Worm (Caenorhabditis elegans): Measurements from ENCODE around the gene F55C12.19.

Gene F55C12.19

DNA sequence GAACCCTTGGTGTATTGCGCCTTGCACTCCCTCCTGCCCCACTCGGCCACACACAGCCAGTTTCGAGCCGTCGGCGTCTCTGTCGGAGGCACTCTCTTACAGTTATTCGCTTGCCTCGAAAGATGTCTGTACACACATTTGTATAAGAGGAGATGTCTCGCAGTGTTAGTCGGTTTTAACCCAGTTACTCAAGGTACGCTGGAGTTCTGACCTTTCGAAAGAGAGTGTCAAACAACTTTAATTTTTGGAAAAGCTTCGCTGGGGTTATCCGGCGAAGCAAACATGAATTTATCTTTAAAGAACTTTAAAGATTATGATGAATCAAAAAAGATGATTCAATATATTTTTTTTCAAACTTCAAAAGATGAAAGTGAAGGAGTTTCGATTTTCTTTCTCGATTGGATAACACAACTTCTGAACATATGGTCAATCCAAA lies 21.2 kb upstream of the F55C12.19 start (continued):
- TF ChIP-seq fos-1 (tag; optimal IDR thresholded peaks at IDR 0.05) (peak; percentile 98), vab-15 (tag; optimal IDR thresholded peaks at IDR 0.05) (peak; percentile 93), sox-4 (tag; optimal IDR thresholded peaks at IDR 0.05) (peak; percentile 99), lin-39 (tag; optimal IDR thresholded peaks at IDR 0.05) (peak; percentile 99), unc-30 (tag; optimal IDR thresholded peaks at IDR 0.05) (peak; percentile 82), ceh-63 (GFP tag; optimal IDR thresholded peaks at IDR 0.05) (peak; percentile 96), lir-3 (tag; optimal IDR thresholded peaks at IDR 0.05; ENCODE audit: poor library complexity) (peak; percentile 96), sup-37 (GFP tag; optimal IDR thresholded peaks at IDR 0.05) (peak; percentile 99), dpl-1 (GFP tag; optimal IDR thresholded peaks at IDR 0.05) (peak; percentile 82 to 84 (median 82)), nhr-12 (tag; optimal IDR thresholded peaks at IDR 0.05) (peak; percentile 80), grh-1 (GFP tag; IDR thresholded peaks at IDR 0.05) (peak; percentile 99), snpc-4 (tag; optimal IDR thresholded peaks at IDR 0.05) (peak; percentile 100), fkh-4 (tag; optimal IDR thresholded peaks at IDR 0.05; ENCODE audit: borderline replicate concordance) (peak; percentile 94), nhr-85 (tag) (peak; percentile 100), blmp-1 (tag; optimal IDR thresholded peaks at IDR 0.05) (peak; percentile 89), C16A3.4 (tag; optimal IDR thresholded peaks at IDR 0.05) (peak; percentile 99), aly-2 (tag; optimal IDR thresholded peaks at IDR 0.05) (peak; percentile 99), fkh-10 (GFP tag; optimal IDR thresholded peaks at IDR 0.05) (peak; percentile 99), ceh-8 (GFP tag; optimal IDR thresholded peaks at IDR 0.05) (peak; percentile 99), dsc-1 (tag; optimal IDR thresholded peaks at IDR 0.05) (peak; percentile 100), mef-2 (tag; optimal IDR thresholded peaks at IDR 0.05) (peak; percentile 93), nhr-84 (tag; optimal IDR thresholded peaks at IDR 0.05) (peak; percentile 85), C34B4.2 (tag; optimal IDR thresholded peaks at IDR 0.05) (peak; percentile 81), rnt-1 (tag; optimal IDR thresholded peaks at IDR 0.05) (peak; percentile 98), egl-13 (tag; optimal IDR thresholded peaks at IDR 0.05) (peak; percentile 99), fkh-8 (tag; optimal IDR thresholded peaks at IDR 0.05) (peak; percentile 100), pag-3 (tag; optimal IDR thresholded peaks at IDR 0.05; ENCODE audit: borderline replicate concordance, insufficient read depth) (peak; percentile 79), efl-3 (GFP tag; optimal IDR thresholded peaks at IDR 0.05) (peak; percentile 90), skn-1 (tag; optimal IDR thresholded peaks at IDR 0.05) (peak; percentile 91), ztf-4 (tag; optimal IDR thresholded peaks at IDR 0.05) (peak; percentile 98), zip-4 (GFP tag; optimal IDR thresholded peaks at IDR 0.05) (peak; percentile 95), ceh-90 (tag; optimal IDR thresholded peaks at IDR 0.05) (peak; percentile 72), lin-15B (tag; optimal IDR thresholded peaks at IDR 0.05) (peak; percentile 74), mdl-1 (tag; optimal IDR thresholded peaks at IDR 0.05) (peak; percentile 46 to 94), hpl-2 (GFP tag; optimal IDR thresholded peaks at IDR 0.05) (peak; percentile 99), tbx-2 (tag; optimal IDR thresholded peaks at IDR 0.05) (peak; percentile 100), isw-1 (GFP tag; IDR thresholded peaks at IDR 0.05) (peak; percentile 99), ztf-11 (tag; optimal IDR thresholded peaks at IDR 0.05) (peak; percentile 93 to 98)

DNA sequence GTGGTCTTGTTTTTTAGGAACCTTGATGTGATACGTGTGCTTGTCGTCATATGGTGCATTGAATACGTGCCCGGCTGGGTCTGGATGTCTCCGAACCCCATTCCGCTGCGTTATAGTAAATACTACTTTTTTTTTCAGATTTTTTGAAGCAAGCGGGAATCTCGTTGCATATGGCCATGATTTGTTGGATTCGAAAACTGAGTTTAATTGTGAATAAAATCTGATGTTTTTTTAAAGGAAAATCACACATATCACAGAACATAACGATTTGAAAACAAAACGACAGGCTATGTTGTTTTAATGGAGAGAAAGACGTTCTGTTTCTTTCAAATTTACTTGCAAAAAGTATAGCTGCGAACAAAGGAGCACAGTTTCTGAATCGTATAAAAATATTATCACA lies 20.5 kb upstream of the F55C12.19 start, which contains the start of the genes ZK1248.17 and H41C03.3:
Gene ZK1248.17, minus strand, starts transcription at position 101 of the 400 bp plus-strand sequence.
Gene H41C03.3, plus strand, starts transcription at position 337 of the 400 bp plus-strand sequence.
- no peak for TF ChIP-seq nhr-20 (tag; optimal IDR thresholded peaks at IDR 0.05)

DNA sequence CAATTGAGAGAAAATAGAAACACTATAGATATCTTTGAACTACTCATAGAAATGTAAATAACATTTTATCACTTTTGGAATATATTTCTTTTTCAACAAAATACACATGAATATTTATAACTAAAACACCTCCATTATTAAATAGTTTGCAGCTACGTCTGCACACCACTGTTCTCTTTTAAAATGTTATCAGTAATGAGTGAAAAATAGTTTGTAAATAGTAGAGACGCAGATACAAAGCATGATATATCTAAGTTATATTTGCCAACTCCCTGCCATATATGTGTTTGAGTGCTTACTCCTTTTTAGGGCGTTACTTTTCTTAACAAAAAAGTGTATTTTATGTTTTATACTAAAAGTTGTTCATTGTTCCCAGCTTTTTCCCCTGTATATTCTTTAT lies 19.8 kb upstream of the F55C12.19 start:
- peak; percentile 22 for TF ChIP-seq elt-2 (tag; optimal IDR thresholded peaks at IDR 0.05)
- TF ChIP-seq efl-1 (optimal IDR thresholded peaks at IDR 0.05): no peak
- peak in 1 of 2 experiments; percentile 27 for TF ChIP-seq efl-1 (GFP tag; optimal IDR thresholded peaks at IDR 0.05 in 1 of 2)
- TF ChIP-seq ceh-90 (tag; optimal IDR thresholded peaks at IDR 0.05): no peak

Measured in whole organism, L1 larva.